Fruit fly (Drosophila melanogaster): ENCODE results near the gene snsl.

The snsl gene

DNA sequence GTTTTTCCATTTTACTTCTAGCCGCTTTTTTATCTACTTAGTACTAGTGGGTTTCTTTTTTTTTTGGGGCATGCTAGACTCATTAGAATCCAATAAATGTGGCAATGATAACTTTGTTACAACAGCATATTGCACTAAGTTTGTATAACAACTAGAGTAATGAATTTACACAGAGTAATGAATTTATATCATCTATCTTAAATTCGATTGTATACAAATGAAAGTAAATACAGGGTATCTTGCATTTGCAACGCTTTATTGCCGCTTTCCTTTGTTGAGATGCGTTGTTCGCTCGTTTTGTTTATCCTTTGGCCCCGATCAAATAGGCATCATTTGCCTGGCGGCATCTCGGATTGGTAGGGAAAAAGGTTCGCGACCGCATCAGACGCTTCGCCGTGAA, 51.7 kb downstream of the snsl start (continued):
- TF ChIP-seq sd (tag; optimal IDR thresholded peaks at IDR 0.05), result no peak
- TF ChIP-seq CG2712 (tag; optimal IDR thresholded peaks at IDR 0.05), result peak; percentile 11
- TF ChIP-seq Ada2b (GFP tag; IDR thresholded peaks at IDR 0.05), result 0 out of 2 replicates have a peak, but pooled peaks have one; percentile 23
- TF ChIP-seq wdn (GFP tag; IDR thresholded peaks at IDR 0.05), result no peak
- peak; percentile 5 for TF ChIP-seq grau (tag; optimal IDR thresholded peaks at IDR 0.05)
- TF ChIP-seq Sry-δ (GFP tag; optimal IDR thresholded peaks at IDR 0.05), result no peak
- TF ChIP-seq tx (GFP tag; optimal IDR thresholded peaks at IDR 0.05), result no peak
- peak; percentile 66 for TF ChIP-seq row (GFP tag; IDR thresholded peaks at IDR 0.05)
- no peak for TF ChIP-seq CG34224 (GFP tag; IDR thresholded peaks at IDR 0.05; ENCODE audit: partially characterized antibody)
- TF ChIP-seq CG15696 (tag; optimal IDR thresholded peaks at IDR 0.05), result no peak
- TF ChIP-seq CG10979 (tag; optimal IDR thresholded peaks at IDR 0.05), result no peak
- TF ChIP-seq pfk (GFP tag; optimal IDR thresholded peaks at IDR 0.05), result no peak
- peak in 1 of 2 experiments; percentile 5 for TF ChIP-seq bsh (GFP tag; optimal IDR thresholded peaks at IDR 0.05)
- TF ChIP-seq her (GFP tag; optimal IDR thresholded peaks at IDR 0.05), result no peak
- no peak for TF ChIP-seq CG8089 (GFP tag; optimal IDR thresholded peaks at IDR 0.05)
- no peak for TF ChIP-seq CG16779 (GFP tag; IDR thresholded peaks at IDR 0.05)
- TF ChIP-seq odd (GFP tag; optimal IDR thresholded peaks at IDR 0.05), result no peak
- TF ChIP-seq CG16815 (GFP tag; optimal IDR thresholded peaks at IDR 0.05), result no peak
- no peak for TF ChIP-seq sima (GFP tag; optimal IDR thresholded peaks at IDR 0.05)
- no peak for TF ChIP-seq Tbp (GFP tag; optimal IDR thresholded peaks at IDR 0.05)

Data from whole organism, embryonic.